Fruit fly (Drosophila melanogaster): ENCODE measurements around the gene CG11052.

The CG11052 gene

dm6 chr3R:7964751-7965319 lies 44.3 kb downstream of the CG11052 start:
- TF ChIP-seq Sin3A (optimal IDR thresholded peaks at IDR 0.05) (no peak), Myc (optimal IDR thresholded peaks at IDR 0.05) (no peak), psq (optimal IDR thresholded peaks at IDR 0.05) (no peak), ttk (optimal IDR thresholded peaks at IDR 0.05) (no peak), insv (optimal IDR thresholded peaks at IDR 0.05) (no peak), h (optimal IDR thresholded peaks at IDR 0.05) (no peak)

DNA sequence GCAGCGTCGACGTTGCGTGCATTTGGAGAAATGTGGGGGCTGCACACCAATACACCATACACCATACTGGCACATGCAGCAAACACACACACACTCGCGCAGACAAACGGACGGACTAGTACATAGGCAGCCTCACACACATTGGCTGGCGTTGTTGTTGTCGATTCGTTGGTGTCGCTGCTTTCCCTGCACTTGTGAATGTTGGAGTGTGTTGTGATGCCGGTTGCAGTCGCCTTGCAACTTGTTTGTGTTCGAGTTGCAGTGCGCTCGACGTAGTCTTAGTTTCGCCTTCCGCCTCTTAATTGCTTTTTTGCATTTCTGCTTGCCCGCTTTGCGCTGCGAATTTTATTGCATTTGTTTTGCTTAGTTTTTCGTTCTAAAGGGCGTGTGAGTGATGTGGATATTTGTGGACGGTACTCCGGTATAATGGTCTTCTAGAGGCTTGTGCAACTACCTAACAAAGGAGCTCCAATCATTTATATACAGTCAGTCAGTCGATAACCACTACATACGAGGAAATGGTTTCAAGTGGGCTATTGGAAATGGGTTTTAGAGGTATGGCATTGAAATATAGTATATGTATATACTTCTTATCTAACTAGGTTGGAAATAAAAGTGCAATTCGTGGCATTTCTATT lies 45.5 kb downstream of the CG11052 start:
- no peak for TF ChIP-seq psq (optimal IDR thresholded peaks at IDR 0.05)
- TF ChIP-seq Sin3A (optimal IDR thresholded peaks at IDR 0.05): no peak
- TF ChIP-seq insv (optimal IDR thresholded peaks at IDR 0.05): no peak
- no peak for TF ChIP-seq Myc (optimal IDR thresholded peaks at IDR 0.05)
- no peak for TF ChIP-seq ttk (optimal IDR thresholded peaks at IDR 0.05)

- no peak for TF ChIP-seq h (optimal IDR thresholded peaks at IDR 0.05)
- TF ChIP-seq Myc (optimal IDR thresholded peaks at IDR 0.05): no peak
- no peak for TF ChIP-seq Sin3A (optimal IDR thresholded peaks at IDR 0.05)
- TF ChIP-seq ttk (optimal IDR thresholded peaks at IDR 0.05): no peak
- TF ChIP-seq psq (optimal IDR thresholded peaks at IDR 0.05): no peak
- no peak for TF ChIP-seq insv (optimal IDR thresholded peaks at IDR 0.05)
These were observed 46.2 kb downstream of the CG11052 start for dm6 chr3R:7962778-7963494.

DNA sequence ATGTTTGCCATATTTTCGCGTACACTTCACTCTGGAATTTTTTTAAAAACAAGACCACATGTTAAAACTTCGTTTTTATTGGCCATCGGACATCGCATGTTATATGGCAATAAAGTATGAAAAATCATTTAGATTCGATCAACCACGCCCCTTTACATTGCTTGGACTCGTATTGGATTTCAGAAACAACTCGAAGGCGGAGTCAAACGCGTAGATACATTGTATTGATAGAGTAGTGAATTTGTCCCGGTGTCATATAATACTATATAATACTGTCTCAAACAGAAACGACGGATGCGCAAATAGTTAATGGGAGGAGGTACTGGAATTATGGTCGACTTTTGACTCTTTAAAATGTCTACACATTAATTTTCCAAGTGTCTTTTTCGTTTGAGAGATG lies 47.7 kb downstream of the CG11052 start:
- no peak for TF ChIP-seq Sin3A (optimal IDR thresholded peaks at IDR 0.05)
- TF ChIP-seq psq (optimal IDR thresholded peaks at IDR 0.05): no peak
- TF ChIP-seq insv (optimal IDR thresholded peaks at IDR 0.05): no peak
- no peak for TF ChIP-seq h (optimal IDR thresholded peaks at IDR 0.05)
- no peak for TF ChIP-seq ttk (optimal IDR thresholded peaks at IDR 0.05)
- TF ChIP-seq Myc (optimal IDR thresholded peaks at IDR 0.05): no peak
